Worm (Caenorhabditis elegans): ENCODE data around the gene ZC513.3.

ce11 chrV:8081579-8081978 is 34.8 kb downstream of the ZC513.3 start, which contains the start of gene str-131:
- no peak for TF ChIP-seq flt-1 (GFP tag; IDR thresholded peaks at IDR 0.05)
- no peak for TF ChIP-seq cog-1 (tag; optimal IDR thresholded peaks at IDR 0.05)
- no peak for TF ChIP-seq T22C8.4 (GFP tag; IDR thresholded peaks at IDR 0.05)
- no peak for TF ChIP-seq ref-1 (GFP tag; conservative IDR thresholded peaks at IDR 0.05)
- no peak for TF ChIP-seq ztf-23 (GFP tag; IDR thresholded peaks at IDR 0.05)
- TF ChIP-seq med-1 (GFP tag; optimal IDR thresholded peaks at IDR 0.05; ENCODE audit: insufficient read depth), result no peak
- TF ChIP-seq klf-2 (GFP tag; conservative IDR thresholded peaks at IDR 0.05), result no peak
